Worm (Caenorhabditis elegans) whole organism, late embryonic: ENCODE data around the gene slmp-1.

Source experiments
- C38D4.7 ChIP-seq: fragments of 200-800 bp; sonication (Bioruptor generic); optimal IDR thresholded peaks from 2 replicates; lab custom pipeline; 2018; ENCODE audit warnings: mild to moderate bottlenecking, missing genetic modification characterization, moderate library complexity, missing compliant biosample characterization
- F13H6.1 ChIP-seq: sonication (generic microtip); optimal IDR thresholded peaks from 2 replicates; lab custom pipeline; 2016; ENCODE audit warnings: missing genetic modification characterization, missing compliant biosample characterization
- K02D7.2 ChIP-seq: sonication (generic microtip); optimal IDR thresholded peaks from 2 replicates; lab custom pipeline; 2017; ENCODE audit warnings: mild to moderate bottlenecking, missing genetic modification characterization, missing compliant biosample characterization
- Y22D7AL.16 ChIP-seq: sonication (generic microtip); optimal IDR thresholded peaks from 2 replicates; lab custom pipeline; 2016; ENCODE audit warnings: missing genetic modification characterization, missing compliant biosample characterization
- ahr-1 ChIP-seq: sonication (generic microtip); optimal IDR thresholded peaks from 2 replicates; lab custom pipeline; 2016; ENCODE audit warnings: missing genetic modification characterization, missing compliant biosample characterization
- ama-1 ChIP-seq: fragments of 150-350 bp; optimal IDR thresholded peaks from 2 replicates; lab custom pipeline; 2014
- ceh-14 ChIP-seq: sonication (generic microtip); optimal IDR thresholded peaks from 2 replicates; lab custom pipeline; 2016; ENCODE audit warnings: missing genotype, missing genetic modification characterization, missing compliant biosample characterization
- ceh-18 ChIP-seq: sonication (generic microtip); optimal IDR thresholded peaks from 2 replicates; lab custom pipeline; 2016; ENCODE audit warnings: missing genetic modification characterization, missing compliant biosample characterization
- ceh-19 ChIP-seq: fragments of 200-800 bp; sonication (Bioruptor generic); optimal IDR thresholded peaks from 2 replicates; lab custom pipeline; 2018; ENCODE audit warnings: mild to moderate bottlenecking, missing genetic modification characterization, missing compliant biosample characterization
- ceh-2 ChIP-seq: sonication (generic microtip); optimal IDR thresholded peaks from 2 replicates; lab custom pipeline; 2016; ENCODE audit warnings: missing genotype, missing genetic modification characterization, missing compliant biosample characterization
- ceh-22 ChIP-seq: sonication (generic microtip); optimal IDR thresholded peaks from 2 replicates; lab custom pipeline; 2017; ENCODE audit warnings: missing biosample characterization, missing genetic modification characterization
- ceh-24 ChIP-seq: sonication (generic microtip); optimal IDR thresholded peaks from 2 replicates; lab custom pipeline; 2016; ENCODE audit warnings: mild to moderate bottlenecking, missing genetic modification characterization, missing compliant biosample characterization
- ceh-30 ChIP-seq: fragments of 150-350 bp; optimal IDR thresholded peaks from 2 replicates; lab custom pipeline; 2014; ENCODE audit warnings: missing biosample characterization, missing genetic modification characterization
- ceh-31 ChIP-seq: sonication (generic microtip); optimal IDR thresholded peaks from 2 replicates; lab custom pipeline; 2016; ENCODE audit warnings: missing genetic modification characterization, missing compliant biosample characterization
- ceh-34 ChIP-seq: sonication (generic microtip); optimal IDR thresholded peaks from 2 replicates; lab custom pipeline; 2016; ENCODE audit warnings: mild to moderate bottlenecking, missing genetic modification characterization, missing compliant biosample characterization
- ceh-45 ChIP-seq: fragments of 200-800 bp; sonication (Bioruptor generic); IDR thresholded peaks from 2 replicates; pipeline ENCODE4 v1.3.6; 2022; ENCODE audit warnings: missing genetic modification reagents, missing genetic modification characterization, missing compliant biosample characterization
- ceh-48 ChIP-seq: sonication (generic microtip); optimal IDR thresholded peaks from 2 replicates; lab custom pipeline; 2016; ENCODE audit warnings: missing genetic modification characterization, inconsistent platforms, missing compliant biosample characterization
- ceh-6 ChIP-seq: fragments of 200-800 bp; sonication (Bioruptor generic); optimal IDR thresholded peaks from 2 replicates; lab custom pipeline; 2018; ENCODE audit warnings: mild to moderate bottlenecking, missing genetic modification characterization, missing compliant biosample characterization
- ceh-9 ChIP-seq: sonication (generic microtip); optimal IDR thresholded peaks from 2 replicates; lab custom pipeline; 2016; ENCODE audit warnings: mild to moderate bottlenecking, missing genetic modification characterization, inconsistent platforms, missing compliant biosample characterization
- dmd-4 ChIP-seq: sonication (generic microtip); optimal IDR thresholded peaks from 2 replicates; lab custom pipeline; 2016; ENCODE audit warnings: borderline replicate concordance, missing genetic modification characterization, missing compliant biosample characterization
- dve-1 ChIP-seq: sonication (generic microtip); optimal IDR thresholded peaks from 2 replicates; lab custom pipeline; 2017; ENCODE audit warnings: antibody characterized with exemption, mild to moderate bottlenecking, missing genetic modification characterization, missing compliant biosample characterization
- elt-2 ChIP-seq: sonication (generic microtip); optimal IDR thresholded peaks from 2 replicates; lab custom pipeline; 2016; ENCODE audit warnings: missing genetic modification reagents, missing genetic modification characterization, missing compliant biosample characterization
- ets-4 ChIP-seq: sonication (generic microtip); optimal IDR thresholded peaks from 2 replicates; lab custom pipeline; 2016; ENCODE audit warnings: missing genetic modification characterization, missing compliant biosample characterization
- eyg-1 ChIP-seq: sonication (generic microtip); optimal IDR thresholded peaks from 2 replicates; lab custom pipeline; 2016; ENCODE audit warnings: missing genotype, missing genetic modification characterization, missing compliant biosample characterization
- fax-1 ChIP-seq: sonication (generic microtip); optimal IDR thresholded peaks from 2 replicates; lab custom pipeline; 2016; ENCODE audit warnings: missing genotype, missing genetic modification characterization, missing compliant biosample characterization
- fkh-10 ChIP-seq: fragments of 150-350 bp; optimal IDR thresholded peaks from 2 replicates; lab custom pipeline; 2014; ENCODE audit warnings: missing biosample characterization, missing genetic modification reagents, missing genetic modification characterization
- hlh-13 ChIP-seq: fragments of 200-800 bp; sonication (Bioruptor generic); optimal IDR thresholded peaks from 2 replicates; lab custom pipeline; 2018; ENCODE audit warnings: mild to moderate bottlenecking, missing genetic modification characterization, missing compliant biosample characterization
- hlh-15 ChIP-seq: sonication (generic microtip); optimal IDR thresholded peaks from 2 replicates; lab custom pipeline; 2016; ENCODE audit warnings: missing genetic modification characterization, missing compliant biosample characterization
- hlh-30 ChIP-seq: sonication (generic microtip); optimal IDR thresholded peaks from 2 replicates; lab custom pipeline; 2017; ENCODE audit warnings: antibody characterized with exemption, missing genetic modification characterization, missing compliant biosample characterization; ENCODE audit not compliant: insufficient read depth
- lim-6 ChIP-seq: sonication (generic microtip); optimal IDR thresholded peaks from 2 replicates; lab custom pipeline; 2016; ENCODE audit warnings: missing genetic modification characterization, missing compliant biosample characterization
- madf-2 ChIP-seq: sonication (generic microtip); optimal IDR thresholded peaks from 2 replicates; lab custom pipeline; 2017; ENCODE audit warnings: missing genetic modification characterization, missing compliant biosample characterization
- mec-3 ChIP-seq: sonication (generic microtip); optimal IDR thresholded peaks from 2 replicates; lab custom pipeline; 2016; ENCODE audit warnings: borderline replicate concordance, missing genetic modification characterization, missing compliant biosample characterization
- nfya-1 ChIP-seq: sonication (generic microtip); optimal IDR thresholded peaks from 2 replicates; lab custom pipeline; 2017; ENCODE audit warnings: missing genetic modification characterization, mild to moderate bottlenecking, missing compliant biosample characterization, antibody characterized with exemption, moderate library complexity
- nhr-11 ChIP-seq: fragments of 150-350 bp; optimal IDR thresholded peaks from 2 replicates; lab custom pipeline; 2014; ENCODE audit warnings: missing biosample characterization, missing genetic modification characterization
- nhr-232 ChIP-seq: sonication (generic microtip); optimal IDR thresholded peaks from 2 replicates; lab custom pipeline; 2016; ENCODE audit warnings: missing genetic modification characterization, missing compliant biosample characterization
- odd-2 ChIP-seq: sonication (generic microtip); optimal IDR thresholded peaks from 2 replicates; lab custom pipeline; 2017; ENCODE audit warnings: antibody characterized with exemption, mild to moderate bottlenecking, missing genetic modification characterization, missing compliant biosample characterization
- pax-1 ChIP-seq: fragments of 150-350 bp; optimal IDR thresholded peaks from 2 replicates; lab custom pipeline; 2014; ENCODE audit warnings: missing biosample characterization, missing genetic modification characterization
- pha-2 ChIP-seq: sonication (generic microtip); optimal IDR thresholded peaks from 2 replicates; lab custom pipeline; 2017; ENCODE audit warnings: mild to moderate bottlenecking, missing genetic modification characterization, missing compliant biosample characterization
- pha-4 ChIP-seq: fragments of 150-350 bp; optimal IDR thresholded peaks from 2 replicates; lab custom pipeline; 2018; ENCODE audit warnings: missing biosample characterization, missing genetic modification reagents, missing genetic modification characterization
- pros-1 ChIP-seq: fragments of 150-350 bp; optimal IDR thresholded peaks from 2 replicates; lab custom pipeline; 2014; ENCODE audit warnings: missing biosample characterization, missing genetic modification reagents, missing genetic modification characterization
- rnt-1 ChIP-seq: sonication (generic microtip); optimal IDR thresholded peaks from 2 replicates; lab custom pipeline; 2016; ENCODE audit warnings: missing genetic modification characterization, missing compliant biosample characterization
- sdc-2 ChIP-seq: sonication (generic microtip); optimal IDR thresholded peaks from 2 replicates; lab custom pipeline; 2016; ENCODE audit warnings: missing genotype, missing genetic modification characterization, missing compliant biosample characterization
- sox-2 ChIP-seq: fragments of 200-800 bp; sonication (Bioruptor generic); IDR thresholded peaks from 2 replicates; pipeline ENCODE4 v1.3.6; 2022; ENCODE audit warnings: missing genetic modification reagents, missing genetic modification characterization, missing compliant biosample characterization
- syd-9 ChIP-seq: sonication (generic microtip); optimal IDR thresholded peaks from 2 replicates; lab custom pipeline; 2016; ENCODE audit warnings: mild to moderate bottlenecking, missing genetic modification characterization, moderate library complexity, missing compliant biosample characterization
- tbx-7 ChIP-seq: sonication (generic microtip); optimal IDR thresholded peaks from 2 replicates; lab custom pipeline; 2016; ENCODE audit warnings: missing genotype, missing genetic modification characterization, missing compliant biosample characterization
- ttx-3 ChIP-seq: sonication (generic microtip); optimal IDR thresholded peaks from 2 replicates; lab custom pipeline; 2016; ENCODE audit warnings: missing genetic modification reagents, missing genetic modification characterization, missing compliant biosample characterization
- unc-55 ChIP-seq: sonication (generic microtip); optimal IDR thresholded peaks from 2 replicates; lab custom pipeline; 2017; ENCODE audit warnings: missing biosample characterization, missing genetic modification reagents, missing genetic modification characterization
- ztf-16 ChIP-seq: sonication (generic microtip); optimal IDR thresholded peaks from 2 replicates; lab custom pipeline; 2017; ENCODE audit warnings: missing genetic modification characterization, missing compliant biosample characterization

slmp-1 gene

DNA sequence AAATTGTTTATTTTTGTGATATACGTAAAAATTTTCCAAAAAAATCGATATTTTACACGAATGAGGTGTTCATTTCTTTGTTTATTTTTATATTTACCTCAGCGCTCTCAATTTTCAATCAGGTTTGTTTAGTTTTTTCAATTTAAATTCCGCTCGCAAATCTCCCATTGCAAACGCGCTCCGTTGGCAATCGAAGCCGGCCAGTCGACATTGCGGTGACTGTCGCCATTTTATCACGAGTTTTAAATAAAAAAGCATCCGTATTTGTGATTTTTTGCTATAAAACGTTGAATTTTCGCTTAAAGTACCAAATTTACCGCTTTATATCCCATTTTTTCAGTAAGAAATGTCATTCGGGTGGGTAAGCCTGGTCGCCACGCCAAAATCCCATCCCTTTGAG is at the start of gene slmp-1:
slmp-1 (plus strand) TSS at position 335 of the 400 bp plus-strand sequence.
- peak; percentile 44 for TF ChIP-seq nfya-1
- TF ChIP-seq rnt-1 (tag; lab: Kevin White, UChicago), result peak; percentile 26
- peak; percentile 23 for TF ChIP-seq elt-2 (tag; lab: Kevin White, UChicago)
- no peak for TF ChIP-seq ceh-34 (tag; lab: Kevin White, UChicago)
- TF ChIP-seq hlh-30, result peak; percentile 71
- peak; percentile 34 for TF ChIP-seq ceh-31 (tag; lab: Kevin White, UChicago)
- TF ChIP-seq ttx-3, result peak; percentile 3
- no peak for TF ChIP-seq pax-1 (tag; lab: Kevin White, UChicago)

- TF ChIP-seq fax-1 (tag; lab: Kevin White, UChicago), result no peak
- no peak for TF ChIP-seq odd-2 (tag; lab: Kevin White, UChicago)
- no peak for TF ChIP-seq ceh-48 (tag; lab: Kevin White, UChicago)
- TF ChIP-seq ttx-3, result no peak
- no peak for TF ChIP-seq ceh-18 (tag; lab: Kevin White, UChicago)
- no peak for TF ChIP-seq C38D4.7 (GFP tag; lab: Kevin White, UChicago)
- TF ChIP-seq ceh-19 (GFP tag; lab: Kevin White, UChicago), result no peak
- no peak for TF ChIP-seq mec-3 (tag; lab: Kevin White, UChicago)
- no peak for TF ChIP-seq nhr-11
- no peak for TF ChIP-seq tbx-7 (tag; lab: Kevin White, UChicago)
- TF ChIP-seq nhr-232 (tag; lab: Kevin White, UChicago), result no peak
- no peak for TF ChIP-seq ceh-14 (tag; lab: Kevin White, UChicago)
- no peak for TF ChIP-seq ceh-30 (tag; lab: Kevin White, UChicago)
- TF ChIP-seq ceh-2 (tag; lab: Kevin White, UChicago), result no peak
Measured at ce11 chrIV:3165365-3165764, 48.2 kb upstream of the slmp-1 start.

DNA sequence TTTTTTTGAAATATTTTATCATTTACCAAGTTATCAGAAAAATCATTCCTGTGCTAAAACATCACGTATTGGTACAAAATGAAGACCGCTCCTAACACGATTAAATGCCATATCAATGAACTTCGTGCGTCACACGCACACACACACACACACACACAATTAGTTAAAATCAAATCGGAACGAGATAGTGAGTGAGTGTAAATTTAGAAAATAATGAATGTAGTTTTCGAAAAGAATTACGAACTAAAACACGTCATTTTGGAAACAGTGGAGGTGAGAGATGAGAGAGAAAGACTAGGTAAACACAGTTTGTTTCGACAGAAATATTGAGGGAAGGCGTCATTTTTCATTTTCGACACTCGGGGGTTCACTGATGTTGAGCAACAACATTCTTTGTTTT is 46.7 kb upstream of the slmp-1 start:
- TF ChIP-seq ets-4 (tag; lab: Kevin White, UChicago) (no peak), ama-1 (no peak), syd-9 (tag; lab: Kevin White, UChicago) (no peak), lim-6 (tag; lab: Kevin White, UChicago) (no peak), pha-4 (no peak), F13H6.1 (tag; lab: Kevin White, UChicago) (no peak), dve-1 (no peak), dmd-4 (no peak), K02D7.2 (tag; lab: Kevin White, UChicago) (no peak), ztf-16 (tag; lab: Kevin White, UChicago) (no peak), nhr-11 (no peak), ceh-45 (GFP tag; lab: Robert Waterston, UW) (no peak), ceh-9 (tag; lab: Kevin White, UChicago) (no peak), Y22D7AL.16 (tag; lab: Kevin White, UChicago) (no peak), hlh-13 (GFP tag; lab: Kevin White, UChicago) (no peak), hlh-15 (no peak), eyg-1 (no peak), sox-2 (GFP tag; lab: Robert Waterston, UW) (no peak), elt-2 (tag; lab: Kevin White, UChicago) (no peak), ceh-22 (tag; lab: Kevin White, UChicago) (no peak)

- TF ChIP-seq ceh-45 (GFP tag; lab: Robert Waterston, UW), result no peak
- TF ChIP-seq ceh-19 (GFP tag; lab: Kevin White, UChicago), result no peak
- no peak for TF ChIP-seq fkh-10
- no peak for TF ChIP-seq eyg-1
- no peak for TF ChIP-seq madf-2 (tag; lab: Kevin White, UChicago)
- no peak for TF ChIP-seq dve-1
- no peak for TF ChIP-seq ceh-6 (GFP tag; lab: Kevin White, UChicago)
- TF ChIP-seq ceh-22 (tag; lab: Kevin White, UChicago), result no peak
- TF ChIP-seq pax-1 (tag; lab: Kevin White, UChicago), result no peak
- no peak for TF ChIP-seq ahr-1 (tag; lab: Kevin White, UChicago)
- no peak for TF ChIP-seq ceh-24 (tag; lab: Kevin White, UChicago)
- TF ChIP-seq pros-1 (tag; lab: Kevin White, UChicago), result no peak
- peak; percentile 73 for TF ChIP-seq unc-55 (GFP tag; lab: Kevin White, UChicago)
- TF ChIP-seq ceh-2 (tag; lab: Kevin White, UChicago), result no peak
- TF ChIP-seq lim-6 (tag; lab: Kevin White, UChicago), result no peak
- no peak for TF ChIP-seq dmd-4
- no peak for TF ChIP-seq Y22D7AL.16 (tag; lab: Kevin White, UChicago)
- no peak for TF ChIP-seq sdc-2 (tag; lab: Kevin White, UChicago)
- TF ChIP-seq tbx-7 (tag; lab: Kevin White, UChicago), result no peak
- TF ChIP-seq pha-2 (tag; lab: Kevin White, UChicago), result no peak
- TF ChIP-seq K02D7.2 (tag; lab: Kevin White, UChicago), result no peak
Measured at ce11 chrIV:3168656-3169216, 44.8 kb upstream of the slmp-1 start.
